Worm (Caenorhabditis elegans): Measurements from ENCODE around the gene cyp-13A10.

DNA sequence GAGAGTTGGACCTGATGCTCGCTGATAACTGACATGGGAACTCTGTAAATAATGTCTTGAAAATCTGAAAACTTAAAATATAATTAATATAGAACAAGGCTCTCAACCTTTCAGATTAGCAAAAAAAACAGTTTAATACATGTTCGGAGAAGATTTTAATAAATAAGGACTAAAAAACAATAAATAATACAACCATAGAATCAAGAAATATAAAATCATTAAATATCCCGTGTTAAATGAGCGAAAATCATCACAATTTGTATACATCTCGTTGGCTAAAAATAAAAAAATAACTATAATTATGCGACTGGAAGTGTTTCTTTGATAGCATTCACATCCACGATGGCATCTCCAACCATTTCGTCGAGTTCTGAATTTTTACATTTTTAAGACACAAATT lies 42.1 kb upstream of the cyp-13A10 start, which contains the start of gene Y53C12A.10:
- TF ChIP-seq unc-62 (GFP tag; optimal IDR thresholded peaks at IDR 0.05 in 1 of 2), result no peak
- no peak for TF ChIP-seq unc-62 (tag; optimal IDR thresholded peaks at IDR 0.05)
- TF ChIP-seq aha-1 (tag), result no peak
- no peak for TF ChIP-seq saeg-2 (GFP tag; IDR thresholded peaks at IDR 0.05)
- no peak for TF ChIP-seq arid-1 (GFP tag; conservative IDR thresholded peaks at IDR 0.05)
- no peak for TF ChIP-seq egl-27 (tag; optimal IDR thresholded peaks at IDR 0.05)
- TF ChIP-seq unc-39 (tag; optimal IDR thresholded peaks at IDR 0.05), result no peak
- no peak for TF ChIP-seq zag-1 (tag; optimal IDR thresholded peaks at IDR 0.05)
- no peak for TF ChIP-seq D1046.2 (GFP tag; IDR thresholded peaks at IDR 0.05)
- TF ChIP-seq ama-1 (optimal IDR thresholded peaks at IDR 0.05), result no peak
- TF ChIP-seq ceh-82 (tag; optimal IDR thresholded peaks at IDR 0.05), result no peak
